Worm (Caenorhabditis elegans) whole organism, L2 larva: Measurements from ENCODE around the gene Y48G9A.7.

Experiments
- R02D3.7 ChIP-seq: fragments of 150-350 bp; optimal IDR thresholded peaks from 2 replicates; lab custom pipeline; 2014; ENCODE audit warnings: missing biosample characterization, missing genetic modification characterization
- aly-2 ChIP-seq: fragments of 150-350 bp; optimal IDR thresholded peaks from 2 replicates; lab custom pipeline; 2014; ENCODE audit warnings: missing biosample characterization, missing genetic modification characterization
- elt-3 ChIP-seq: sonication (generic microtip); optimal IDR thresholded peaks from 2 replicates; lab custom pipeline; 2017; ENCODE audit warnings: missing biosample characterization, missing genetic modification characterization
- nhr-10 ChIP-seq: sonication (generic microtip); optimal IDR thresholded peaks from 2 replicates; lab custom pipeline; 2017; ENCODE audit warnings: missing biosample characterization, missing genetic modification characterization
- nhr-11 ChIP-seq: fragments of 150-350 bp; optimal IDR thresholded peaks from 2 replicates; lab custom pipeline; 2014; ENCODE audit warnings: missing biosample characterization, missing genetic modification characterization
- nhr-23 ChIP-seq: fragments of 150-350 bp; optimal IDR thresholded peaks from 2 replicates; lab custom pipeline; 2014; ENCODE audit warnings: missing biosample characterization, missing genetic modification reagents, missing genetic modification characterization
- sma-9 ChIP-seq, 2 experiments: fragments of 150-350 bp in 1 of 2; sonication (generic microtip) in 1 of 2; optimal IDR thresholded peaks; 2 replicates each; lab custom pipeline; 2014 to 2016; ENCODE audit warnings: missing genetic modification characterization in 2 of 2, mild to moderate bottlenecking in 1 of 2, missing biosample characterization in 1 of 2, missing compliant biosample characterization in 1 of 2, missing genetic modification reagents in 1 of 2, moderate library complexity in 1 of 2
- snpc-4 ChIP-seq: fragments of 150-350 bp; optimal IDR thresholded peaks from 2 replicates; lab custom pipeline; 2014; ENCODE audit warnings: missing biosample characterization, missing genetic modification characterization
- unc-55 ChIP-seq: fragments of 150-350 bp; sonication (generic microtip); optimal IDR thresholded peaks from 3 replicates; lab custom pipeline; 2014; ENCODE audit warnings: missing biosample characterization, missing genetic modification reagents, missing genetic modification characterization
- zag-1 ChIP-seq: fragments of 150-350 bp; optimal IDR thresholded peaks from 2 replicates; lab custom pipeline; 2014; ENCODE audit warnings: missing biosample characterization, missing genetic modification characterization

DNA sequence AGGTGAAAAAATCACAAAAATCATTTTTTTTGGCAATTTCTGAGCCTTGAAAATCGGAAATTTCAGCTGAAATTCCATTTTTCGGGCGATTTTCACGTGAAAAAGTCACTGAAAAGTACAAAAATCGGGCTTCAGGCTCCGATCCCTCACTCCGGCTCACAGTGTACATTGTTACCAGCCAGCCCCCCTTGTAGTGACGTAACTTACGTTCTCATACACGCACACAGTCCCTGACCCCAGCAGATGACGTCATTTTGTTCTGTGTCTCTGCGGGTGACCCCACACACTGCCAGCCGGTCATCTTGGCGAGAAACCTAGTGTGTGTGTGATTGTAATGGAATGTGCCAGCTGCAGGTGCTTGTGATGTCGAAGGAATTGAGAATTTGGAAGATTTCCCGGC is 48.8 kb downstream of the Y48G9A.7 start:
- no peak for TF ChIP-seq zag-1 (tag; lab: Kevin White, UChicago)
- TF ChIP-seq snpc-4 (tag; lab: Kevin White, UChicago), result no peak
- TF ChIP-seq elt-3 (tag; lab: Kevin White, UChicago), result no peak
- no peak for TF ChIP-seq nhr-11
- TF ChIP-seq nhr-10 (tag; lab: Kevin White, UChicago), result no peak
- TF ChIP-seq aly-2 (tag; lab: Kevin White, UChicago), result no peak
- TF ChIP-seq nhr-23 (tag; lab: Kevin White, UChicago), result no peak
- no peak for TF ChIP-seq R02D3.7 (tag; lab: Kevin White, UChicago)
- TF ChIP-seq sma-9 (GFP tag; optimal IDR thresholded peaks at IDR 0.05; lab: Kevin White, UChicago), result no peak
- TF ChIP-seq sma-9 (tag; optimal IDR thresholded peaks at IDR 0.05; lab: Kevin White, UChicago), result no peak
- TF ChIP-seq unc-55 (GFP tag; lab: Kevin White, UChicago), result no peak
